Worm (Caenorhabditis elegans) whole organism, young adult: ENCODE measurements around the gene wht-6.

Experiments used
- F52B5.7 ChIP-seq: sonication (generic microtip); optimal IDR thresholded peaks from 2 replicates; lab custom pipeline; 2016; ENCODE audit warnings: mild to moderate bottlenecking, missing genetic modification characterization, missing compliant biosample characterization
- die-1 ChIP-seq: sonication (generic microtip); optimal IDR thresholded peaks from 2 replicates; lab custom pipeline; 2016; ENCODE audit warnings: missing genotype, mild to moderate bottlenecking, missing genetic modification characterization, missing compliant biosample characterization
- snpc-4 ChIP-seq, 5 experiments: fragments of 150-350 bp in 1 of 5; sonication (generic microtip) in 4 of 5; optimal IDR thresholded peaks; 2 replicates each; lab custom pipeline; 2014 to 2018; ENCODE audit warnings: missing genetic modification characterization in 5 of 5, missing biosample characterization in 3 of 5, antibody characterized with exemption in 2 of 5, mild to moderate bottlenecking in 2 of 5, missing compliant biosample characterization in 2 of 5, missing genotype in 2 of 5, moderate library complexity in 2 of 5, missing genetic modification reagents in 1 of 5

ce11 chrIII:6459820-6460219 is 11.7 kb upstream of the wht-6 start, which contains the start of gene algn-1:
- TF ChIP-seq F52B5.7 = no peak
- TF ChIP-seq snpc-4 (GFP tag; optimal IDR thresholded peaks at IDR 0.05; lab: Kevin White, UChicago) = no peak
- TF ChIP-seq snpc-4 (tag; optimal IDR thresholded peaks at IDR 0.05; lab: Kevin White, UChicago) = no peak
- no peak for TF ChIP-seq die-1 (tag; lab: Kevin White, UChicago)
